In the genomic region with DNA sequence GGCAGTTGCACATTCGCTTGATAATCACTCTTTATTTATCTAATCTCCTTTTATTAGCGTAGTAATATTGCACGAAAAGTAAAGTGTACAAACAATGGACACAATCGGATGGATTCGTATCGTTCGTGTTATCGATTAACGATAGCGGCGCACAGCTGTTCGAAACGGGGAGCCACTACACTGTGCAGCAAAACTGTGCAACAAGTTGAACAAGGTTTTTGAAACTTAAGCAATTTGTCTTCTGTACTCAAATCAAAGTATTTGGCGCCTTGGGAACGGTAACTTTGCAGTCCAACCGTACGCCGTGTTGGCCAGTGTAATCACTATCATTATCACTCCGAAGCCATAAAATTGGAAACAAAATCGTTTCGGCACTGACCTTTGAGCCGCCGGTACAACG, we compare ENCODE assay signal across 5 fruit fly cellular contexts.
TF ChIP-seq lines count a peak whose summit lies in the region.

Gene Tsp3A (minus strand): TSS at position 88 of the 400 bp plus-strand sequence.
Gene Seipin (plus strand): TSS at position 149 of the 400 bp plus-strand sequence.

- peak; percentile 39 for TF ChIP-seq CTCF in whole organism, embryonic (GFP tag; optimal IDR thresholded peaks at IDR 0.05; lab: Kevin White, UChicago)

TF ChIP-seq in whole organism, adult, 20 proteins besides CTCF, POLR2A, EP300 and RAD21 (continues in another document):
- TF ChIP-seq toe (GFP tag; optimal IDR thresholded peaks at IDR 0.05; lab: Kevin White, UChicago) (no peak), ovo (GFP tag; optimal IDR thresholded peaks at IDR 0.05; lab: Kevin White, UChicago) (peak; percentile 30), kay (GFP tag; lab: Kevin White, UChicago; ENCODE audit: borderline replicate concordance) (no peak), Clk (GFP tag; optimal IDR thresholded peaks at IDR 0.05; lab: Kevin White, UChicago) (peak; percentile 67), pad (GFP tag; optimal IDR thresholded peaks at IDR 0.05; lab: Kevin White, UChicago) (peak; percentile 75), cic (GFP tag; optimal IDR thresholded peaks at IDR 0.05; lab: Kevin White, UChicago) (peak; percentile 60), Mnt (GFP tag; optimal IDR thresholded peaks at IDR 0.05; lab: Kevin White, UChicago) (peak; percentile 61), CG11617 (GFP tag; optimal IDR thresholded peaks at IDR 0.05; lab: Kevin White, UChicago) (peak; percentile 88), CG7045 (GFP tag; optimal IDR thresholded peaks at IDR 0.05; lab: Kevin White, UChicago) (peak; percentile 79), Crg-1 (GFP tag; optimal IDR thresholded peaks at IDR 0.05; lab: Kevin White, UChicago) (peak; percentile 51), CG5204 (GFP tag; optimal IDR thresholded peaks at IDR 0.05; lab: Kevin White, UChicago) (no peak), tj (GFP tag; optimal IDR thresholded peaks at IDR 0.05; lab: Kevin White, UChicago) (peak; percentile 87), Hr96 (GFP tag; optimal IDR thresholded peaks at IDR 0.05; lab: Kevin White, UChicago) (no peak), CG33017 (tag; optimal IDR thresholded peaks at IDR 0.05; lab: Kevin White, UChicago) (peak; percentile 83), cnc (optimal IDR thresholded peaks at IDR 0.05; lab: Kevin White, UChicago) (no peak), CG7101 (tag; optimal IDR thresholded peaks at IDR 0.05; lab: Kevin White, UChicago) (peak; percentile 88), CG14711 (tag; optimal IDR thresholded peaks at IDR 0.05; lab: Kevin White, UChicago) (peak; percentile 84)

TF ChIP-seq in whole organism, embryonic, 481 proteins besides CTCF, POLR2A, EP300 and RAD21 (continues in another document):
- TF ChIP-seq repo (GFP tag; optimal IDR thresholded peaks at IDR 0.05; lab: Kevin White, UChicago) = peak; percentile 63
- TF ChIP-seq MTF-1 (GFP tag; optimal IDR thresholded peaks at IDR 0.05; lab: Kevin White, UChicago; ENCODE audit: borderline replicate concordance) = peak; percentile 59
- TF ChIP-seq CG14965 (GFP tag; optimal IDR thresholded peaks at IDR 0.05; lab: Kevin White, UChicago; ENCODE audit: borderline replicate concordance) = peak; percentile 33
- TF ChIP-seq CG12769 (tag; optimal IDR thresholded peaks at IDR 0.05; lab: Kevin White, UChicago) = no peak
- peak; percentile 87 for TF ChIP-seq Ptx1 (GFP tag; IDR thresholded peaks at IDR 0.05; lab: Robert Waterston, UW)
- peak; percentile 67; the same call in 1 of the 3 replicates for TF ChIP-seq CG11093 (GFP tag; IDR thresholded peaks at IDR 0.05; lab: Robert Waterston, UW)
- no peak for TF ChIP-seq ac (GFP tag; optimal IDR thresholded peaks at IDR 0.05; lab: Kevin White, UChicago)
- TF ChIP-seq YL-1 (GFP tag; optimal IDR thresholded peaks at IDR 0.05; lab: Kevin White, UChicago) = peak; percentile 25
- TF ChIP-seq CG8944 (GFP tag; optimal IDR thresholded peaks at IDR 0.05; lab: Kevin White, UChicago) = peak; percentile 65
- TF ChIP-seq CG17328 (GFP tag; IDR thresholded peaks at IDR 0.05; lab: Robert Waterston, UW) = peak; percentile 83
- peak; percentile 80 for TF ChIP-seq Sox102F (GFP tag; optimal IDR thresholded peaks at IDR 0.05; lab: Kevin White, UChicago)
- no peak for TF ChIP-seq hth (optimal IDR thresholded peaks at IDR 0.05; lab: Kevin White, UChicago)
- TF ChIP-seq Meics (GFP tag; optimal IDR thresholded peaks at IDR 0.05; lab: Kevin White, UChicago) = peak; percentile 92
- TF ChIP-seq crol (GFP tag; IDR thresholded peaks at IDR 0.05; lab: Robert Waterston, UW) = no peak
- TF ChIP-seq B-H2 (GFP tag; optimal IDR thresholded peaks at IDR 0.05; lab: Kevin White, UChicago) = peak; percentile 44
- TF ChIP-seq crc (GFP tag; optimal IDR thresholded peaks at IDR 0.05; lab: Kevin White, UChicago) = peak; percentile 79
- TF ChIP-seq CG14441 (GFP tag; IDR thresholded peaks at IDR 0.05; lab: Robert Waterston, UW) = peak; percentile 93

TF ChIP-seq in whole organism, prepupa, 60 proteins besides CTCF, POLR2A, EP300 and RAD21 (continues in another document):
- TF ChIP-seq Sox102F (GFP tag; optimal IDR thresholded peaks at IDR 0.05; lab: Kevin White, UChicago) (no peak), CG11902 (GFP tag; optimal IDR thresholded peaks at IDR 0.05; lab: Kevin White, UChicago) (no peak), vri (GFP tag; optimal IDR thresholded peaks at IDR 0.05; lab: Kevin White, UChicago) (peak; percentile 93), Eip75B (GFP tag; optimal IDR thresholded peaks at IDR 0.05; lab: Kevin White, UChicago) (peak; percentile 82), Eip78C (GFP tag; lab: Kevin White, UChicago) (peak; percentile 94), CG8119 (GFP tag; IDR thresholded peaks at IDR 0.05; lab: Robert Waterston, UW) (peak; percentile 75; the same call in 2 of the 3 replicates), svp (GFP tag; lab: Kevin White, UChicago) (peak; percentile 98), dsx (GFP tag; optimal IDR thresholded peaks at IDR 0.05; lab: Kevin White, UChicago; ENCODE audit: poor library complexity, severe bottlenecking) (peak; percentile 72), CG9139 (GFP tag; optimal IDR thresholded peaks at IDR 0.05; lab: Kevin White, UChicago) (peak; percentile 86), CG4318 (GFP tag; optimal IDR thresholded peaks at IDR 0.05; lab: Kevin White, UChicago) (no peak), CG8319 (GFP tag; optimal IDR thresholded peaks at IDR 0.05; lab: Kevin White, UChicago) (peak; percentile 71), CG7368 (GFP tag; optimal IDR thresholded peaks at IDR 0.05; lab: Kevin White, UChicago) (no peak), Met (GFP tag; optimal IDR thresholded peaks at IDR 0.05; lab: Kevin White, UChicago) (no peak), Ets21C (GFP tag; optimal IDR thresholded peaks at IDR 0.05; lab: Kevin White, UChicago) (peak; percentile 71), Ets96B (tag; optimal IDR thresholded peaks at IDR 0.05; lab: Kevin White, UChicago) (peak; percentile 77), CG11294 (GFP tag; IDR thresholded peaks at IDR 0.05; lab: Robert Waterston, UW) (peak; percentile 81), CG6854 (GFP tag; optimal IDR thresholded peaks at IDR 0.05; lab: Kevin White, UChicago) (peak; percentile 85), fkh (GFP tag; optimal IDR thresholded peaks at IDR 0.05; lab: Kevin White, UChicago) (no peak)

TF ChIP-seq in whole organism, pupa, 21 proteins besides CTCF, POLR2A, EP300 and RAD21 (continues in another document):
- TF ChIP-seq gl (tag; optimal IDR thresholded peaks at IDR 0.05; lab: Kevin White, UChicago) (peak; percentile 89), CG4496 (GFP tag; IDR thresholded peaks at IDR 0.05; lab: Robert Waterston, UW) (peak; percentile 96), Pif1A (GFP tag; optimal IDR thresholded peaks at IDR 0.05; lab: Kevin White, UChicago) (no peak), CG17806 (tag; optimal IDR thresholded peaks at IDR 0.05; lab: Kevin White, UChicago) (peak; percentile 78), CG8159 (tag; optimal IDR thresholded peaks at IDR 0.05; lab: Kevin White, UChicago) (peak; percentile 75), CG34367 (tag; optimal IDR thresholded peaks at IDR 0.05; lab: Kevin White, UChicago) (peak; percentile 67), Pif1B (GFP tag; optimal IDR thresholded peaks at IDR 0.05; lab: Kevin White, UChicago) (peak; percentile 87), CG12605 (GFP tag; IDR thresholded peaks at IDR 0.05; lab: Robert Waterston, UW) (peak; percentile 90), rn (GFP tag; IDR thresholded peaks at IDR 0.05; lab: Robert Waterston, UW) (0 out of 2 replicates have a peak, but pooled peaks have one; percentile 32), CG15710 (tag; optimal IDR thresholded peaks at IDR 0.05; lab: Kevin White, UChicago) (peak; percentile 72), CG14655 (GFP tag; optimal IDR thresholded peaks at IDR 0.05; lab: Kevin White, UChicago) (no peak), CG10348 (GFP tag; IDR thresholded peaks at IDR 0.05; lab: Robert Waterston, UW) (0 out of 2 replicates have a peak, but pooled peaks have one; percentile 28), Snoo (tag; optimal IDR thresholded peaks at IDR 0.05; lab: Kevin White, UChicago) (peak; percentile 79), Ets98B (GFP tag; IDR thresholded peaks at IDR 0.05; lab: Robert Waterston, UW) (peak; percentile 90), CG32121 (GFP tag; IDR thresholded peaks at IDR 0.05; lab: Robert Waterston, UW) (peak; percentile 83), CG8301 (tag; optimal IDR thresholded peaks at IDR 0.05; lab: Kevin White, UChicago) (peak; percentile 86), EcR (GFP tag; optimal IDR thresholded peaks at IDR 0.05; lab: Kevin White, UChicago) (peak; percentile 16), fd96Ca (GFP tag; IDR thresholded peaks at IDR 0.05; lab: Robert Waterston, UW) (peak; percentile 93), CG13204 (GFP tag; optimal IDR thresholded peaks at IDR 0.05; lab: Kevin White, UChicago) (peak; percentile 54)

TF ChIP-seq in whole organism, wandering third instar larva, 38 proteins besides CTCF, POLR2A, EP300 and RAD21 (continues in another document):
- TF ChIP-seq dl (GFP tag; optimal IDR thresholded peaks at IDR 0.05; lab: Kevin White, UChicago; ENCODE audit: insufficient read depth in 1 of 2, partially characterized antibody in 2 of 2) = no peak
- peak; percentile 54 for TF ChIP-seq Rel (GFP tag; optimal IDR thresholded peaks at IDR 0.05; lab: Kevin White, UChicago)
- TF ChIP-seq Rel (tag; optimal IDR thresholded peaks at IDR 0.05; lab: Kevin White, UChicago) = peak; percentile 96
- no peak for TF ChIP-seq woc (GFP tag; optimal IDR thresholded peaks at IDR 0.05; lab: Kevin White, UChicago)
- TF ChIP-seq CrebA (GFP tag; optimal IDR thresholded peaks at IDR 0.05; lab: Kevin White, UChicago; ENCODE audit: borderline replicate concordance) = no peak
- no peak for TF ChIP-seq Hr78 (GFP tag; optimal IDR thresholded peaks at IDR 0.05; lab: Kevin White, UChicago)
- TF ChIP-seq Sp1 (GFP tag; optimal IDR thresholded peaks at IDR 0.05; lab: Kevin White, UChicago) = peak; percentile 81
- TF ChIP-seq brk (GFP tag; optimal IDR thresholded peaks at IDR 0.05; lab: Kevin White, UChicago) = no peak
- no peak for TF ChIP-seq N (GFP tag; optimal IDR thresholded peaks at IDR 0.05; lab: Kevin White, UChicago)
- TF ChIP-seq br (GFP tag; optimal IDR thresholded peaks at IDR 0.05; lab: Kevin White, UChicago) = peak; percentile 85
- TF ChIP-seq sage (GFP tag; optimal IDR thresholded peaks at IDR 0.05; lab: Kevin White, UChicago) = no peak
- no peak for TF ChIP-seq dsf (GFP tag; optimal IDR thresholded peaks at IDR 0.05; lab: Kevin White, UChicago; ENCODE audit: borderline replicate concordance)
- TF ChIP-seq Dfd (GFP tag; optimal IDR thresholded peaks at IDR 0.05; lab: Kevin White, UChicago) = no peak
- TF ChIP-seq dmrt93B (GFP tag; optimal IDR thresholded peaks at IDR 0.05; lab: Kevin White, UChicago) = no peak
- no peak for TF ChIP-seq pan (optimal IDR thresholded peaks at IDR 0.05; lab: Kevin White, UChicago)
- no peak for TF ChIP-seq Vsx2 (GFP tag; optimal IDR thresholded peaks at IDR 0.05; lab: Kevin White, UChicago; ENCODE audit: partially characterized antibody)
- peak; percentile 65 to 90 for TF ChIP-seq foxo (GFP tag; optimal IDR thresholded peaks at IDR 0.05; lab: Kevin White, UChicago)
- TF ChIP-seq Hnf4 (GFP tag; optimal IDR thresholded peaks at IDR 0.05; lab: Kevin White, UChicago) = no peak
- no peak for TF ChIP-seq usp (GFP tag; optimal IDR thresholded peaks at IDR 0.05; lab: Kevin White, UChicago)
- peak; percentile 90 for TF ChIP-seq rgr (GFP tag; optimal IDR thresholded peaks at IDR 0.05; lab: Kevin White, UChicago)
- TF ChIP-seq jim (GFP tag; optimal IDR thresholded peaks at IDR 0.05; lab: Kevin White, UChicago) = no peak
